Fruit fly (Drosophila melanogaster): Measurements from ENCODE around the gene mRpL36.

The mRpL36 gene

dm6 chr3L:8096106-8096558 is 28.8 kb downstream of the mRpL36 start (continued):
- TF ChIP-seq insv (GFP tag; optimal IDR thresholded peaks at IDR 0.05) (peak in 1 of 2 experiments; percentile 72), Camta (GFP tag; optimal IDR thresholded peaks at IDR 0.05) (peak; percentile 65), CG31441 (GFP tag; IDR thresholded peaks at IDR 0.05) (peak; percentile 92), pum (GFP tag; optimal IDR thresholded peaks at IDR 0.05) (peak; percentile 72), trem (tag; optimal IDR thresholded peaks at IDR 0.05) (no peak), CG12769 (tag; optimal IDR thresholded peaks at IDR 0.05) (peak; percentile 73), CG15696 (tag; optimal IDR thresholded peaks at IDR 0.05) (peak; percentile 68), CG8089 (GFP tag; optimal IDR thresholded peaks at IDR 0.05) (peak; percentile 44), al (GFP tag; IDR thresholded peaks at IDR 0.05) (peak; percentile 97), zfh2 (GFP tag; optimal IDR thresholded peaks at IDR 0.05) (peak; percentile 87), Mes4 (GFP tag; optimal IDR thresholded peaks at IDR 0.05) (no peak), CG5180 (GFP tag; optimal IDR thresholded peaks at IDR 0.05) (peak; percentile 81), NK7.1 (GFP tag; optimal IDR thresholded peaks at IDR 0.05) (peak; percentile 78), CG13624 (GFP tag; optimal IDR thresholded peaks at IDR 0.05) (peak; percentile 94), az2 (GFP tag; optimal IDR thresholded peaks at IDR 0.05) (peak; percentile 93), ftz-f1 (GFP tag; optimal IDR thresholded peaks at IDR 0.05) (peak; percentile 71), Trl (optimal IDR thresholded peaks at IDR 0.05) (peak in 1 of 2 experiments; percentile 73), Trl (GFP tag; optimal IDR thresholded peaks at IDR 0.05) (peak; percentile 72), CG9817 (tag; optimal IDR thresholded peaks at IDR 0.05) (peak; percentile 97), CG34376 (GFP tag; optimal IDR thresholded peaks at IDR 0.05) (peak; percentile 94), CG12391 (tag; optimal IDR thresholded peaks at IDR 0.05) (peak; percentile 95), MTF-1 (GFP tag; optimal IDR thresholded peaks at IDR 0.05; ENCODE audit: borderline replicate concordance) (peak; percentile 61), otp (GFP tag; IDR thresholded peaks at IDR 0.05) (peak; percentile 82; the same call in 2 of the 3 replicates), emc (GFP tag; optimal IDR thresholded peaks at IDR 0.05) (peak; percentile 72), CG32772 (GFP tag; IDR thresholded peaks at IDR 0.05) (peak; percentile 90), CG7745 (tag; optimal IDR thresholded peaks at IDR 0.05) (no peak), Gug (GFP tag; IDR thresholded peaks at IDR 0.05) (peak; percentile 92; the same call in 3 of the 4 replicates), bcd (GFP tag; optimal IDR thresholded peaks at IDR 0.05) (peak; percentile 97), grau (tag; optimal IDR thresholded peaks at IDR 0.05) (peak; percentile 97), Six4 (GFP tag; optimal IDR thresholded peaks at IDR 0.05) (peak; percentile 85), CG12155 (GFP tag; optimal IDR thresholded peaks at IDR 0.05) (peak; percentile 94), CG4854 (GFP tag; optimal IDR thresholded peaks at IDR 0.05) (peak; percentile 82), Hsf (GFP tag; optimal IDR thresholded peaks at IDR 0.05) (peak; percentile 79), CG7987 (GFP tag; optimal IDR thresholded peaks at IDR 0.05) (peak; percentile 81), hth (optimal IDR thresholded peaks at IDR 0.05) (no peak), tup (GFP tag; optimal IDR thresholded peaks at IDR 0.05) (peak; percentile 82), seq (GFP tag; IDR thresholded peaks at IDR 0.05) (peak; percentile 97), CG43689 (GFP tag; IDR thresholded peaks at IDR 0.05) (peak; percentile 87), CG12071 (GFP tag; optimal IDR thresholded peaks at IDR 0.05) (peak; percentile 70), CG6689 (GFP tag; IDR thresholded peaks at IDR 0.05) (peak; percentile 93), eyg (GFP tag; optimal IDR thresholded peaks at IDR 0.05) (peak; percentile 76), sna (GFP tag; IDR thresholded peaks at IDR 0.05; ENCODE audit: partially characterized antibody) (no peak), Fer1 (GFP tag; optimal IDR thresholded peaks at IDR 0.05) (peak; percentile 99), Mrtf (GFP tag; IDR thresholded peaks at IDR 0.05) (peak; percentile 93), tin (GFP tag; optimal IDR thresholded peaks at IDR 0.05) (peak; percentile 90), CG18262 (tag; optimal IDR thresholded peaks at IDR 0.05) (peak; percentile 85), CG11723 (GFP tag; optimal IDR thresholded peaks at IDR 0.05) (peak; percentile 92), CG7786 (GFP tag; optimal IDR thresholded peaks at IDR 0.05) (peak; percentile 81), PHDP (tag; optimal IDR thresholded peaks at IDR 0.05) (peak; percentile 97), slp2 (GFP tag; optimal IDR thresholded peaks at IDR 0.05) (peak; percentile 63), CG1602 (GFP tag; optimal IDR thresholded peaks at IDR 0.05) (peak; percentile 89), luna (GFP tag; optimal IDR thresholded peaks at IDR 0.05) (peak; percentile 82)

All from whole organism, embryonic.